Fruit fly (Drosophila melanogaster) whole organism, wandering third instar larva: Measurements from ENCODE around the gene Xe7.

ENCODE experiments used
- Abd-B ChIP-seq: fragments of >200 bp; optimal IDR thresholded peaks from 2 replicates; lab custom pipeline; 2017; ENCODE audit warnings: missing biosample characterization, missing genetic modification characterization
- CG32264 ChIP-seq: fragments of 200-800 bp; sonication (Bioruptor generic); optimal IDR thresholded peaks from 2 replicates; lab custom pipeline; 2016; ENCODE audit warnings: missing biosample characterization, missing genetic modification characterization
- CG9705 ChIP-seq: fragments of 200-800 bp; sonication (Bioruptor generic); optimal IDR thresholded peaks from 2 replicates; lab custom pipeline; 2018; ENCODE audit warnings: missing biosample characterization, mild to moderate bottlenecking, missing genetic modification characterization
- CrebA ChIP-seq: fragments of 200-800 bp; sonication (Bioruptor generic); optimal IDR thresholded peaks from 2 replicates; lab custom pipeline; 2016; ENCODE audit warnings: missing biosample characterization, mild to moderate bottlenecking, missing genetic modification characterization, borderline replicate concordance
- Dfd ChIP-seq: fragments of >200 bp; optimal IDR thresholded peaks from 2 replicates; lab custom pipeline; 2017; ENCODE audit warnings: missing biosample characterization, missing genetic modification characterization
- Dif ChIP-seq: fragments of 200-275, 200-300 bp; sonication (Bioruptor generic); optimal IDR thresholded peaks from 2 replicates; lab custom pipeline; 2018; ENCODE audit warnings: missing biosample characterization, missing genetic modification characterization; ENCODE audit not compliant: partially characterized antibody
- GATAd ChIP-seq: sonication (Bioruptor generic); optimal IDR thresholded peaks from 2 replicates; lab custom pipeline; 2016; ENCODE audit warnings: missing biosample characterization, missing genetic modification characterization
- HLH106 ChIP-seq: fragments of 200-800 bp; optimal IDR thresholded peaks from 3 replicates; lab custom pipeline; 2019; ENCODE audit warnings: missing biosample characterization, mild to moderate bottlenecking, missing genetic modification characterization, moderate library complexity
- Hnf4 ChIP-seq: fragments of 200-800 bp; sonication (Bioruptor generic); optimal IDR thresholded peaks from 2 replicates; lab custom pipeline; 2016; ENCODE audit warnings: missing biosample characterization, mild to moderate bottlenecking, missing genetic modification characterization
- Hr78 ChIP-seq: fragments of >200 bp; optimal IDR thresholded peaks from 2 replicates; lab custom pipeline; 2017; ENCODE audit warnings: missing biosample characterization, missing genetic modification characterization
- Hr83 ChIP-seq: fragments of 200-300 bp; sonication (Bioruptor generic); optimal IDR thresholded peaks from 2 replicates; lab custom pipeline; 2016; ENCODE audit warnings: missing biosample characterization, mild to moderate bottlenecking, missing genetic modification characterization, moderate library complexity; ENCODE audit not compliant: poor library complexity, severe bottlenecking
- Jra ChIP-seq: sonication (Bioruptor generic); optimal IDR thresholded peaks from 2 replicates; lab custom pipeline; 2016; ENCODE audit warnings: missing biosample characterization, missing genetic modification characterization
- Mio ChIP-seq: sonication (Bioruptor generic); optimal IDR thresholded peaks from 2 replicates; lab custom pipeline; 2016; ENCODE audit warnings: missing biosample characterization, missing genetic modification characterization
- Myc ChIP-seq: fragments of >200 bp; optimal IDR thresholded peaks from 2 replicates; lab custom pipeline; 2017
- N ChIP-seq: fragments of >200 bp; optimal IDR thresholded peaks from 2 replicates; lab custom pipeline; 2018; ENCODE audit warnings: missing biosample characterization, missing external identifiers, missing genetic modification characterization
- OdsH ChIP-seq: fragments of 200-800 bp; sonication (Bioruptor generic); optimal IDR thresholded peaks from 2 replicates; lab custom pipeline; 2016; ENCODE audit warnings: missing biosample characterization, mild to moderate bottlenecking, missing genetic modification characterization
- Rel ChIP-seq, 2 experiments: fragments of 200-800 bp; sonication (Bioruptor generic) in 1 of 2; optimal IDR thresholded peaks; 2 replicates in 1 of 2; 3 replicates in 1 of 2; lab custom pipeline; 2016 to 2019; ENCODE audit warnings: mild to moderate bottlenecking in 2 of 2, missing biosample characterization in 2 of 2, missing genetic modification characterization in 2 of 2, moderate library complexity in 1 of 2
- Sp1 ChIP-seq: fragments of 200-800 bp; sonication (Bioruptor generic); optimal IDR thresholded peaks from 3 replicates; lab custom pipeline; 2019; ENCODE audit warnings: missing biosample characterization, mild to moderate bottlenecking, missing genetic modification characterization, moderate library complexity
- Vsx2 ChIP-seq: fragments of 200-300, 225-300 bp; sonication (Bioruptor generic); optimal IDR thresholded peaks from 2 replicates; lab custom pipeline; 2018; ENCODE audit warnings: missing biosample characterization, missing genetic modification characterization; ENCODE audit not compliant: partially characterized antibody
- br ChIP-seq: fragments of 200-800 bp; sonication (Bioruptor generic); optimal IDR thresholded peaks from 2 replicates; lab custom pipeline; 2016; ENCODE audit warnings: missing biosample characterization, missing genetic modification characterization
- brk ChIP-seq: fragments of 200-800 bp; sonication (Bioruptor generic); optimal IDR thresholded peaks from 2 replicates; lab custom pipeline; 2016; ENCODE audit warnings: missing biosample characterization, mild to moderate bottlenecking, missing genetic modification characterization
- dl ChIP-seq, 2 experiments: fragments of 175-275, 200-275 bp in 1 of 2; fragments of 200-275 bp in 1 of 2; sonication (Bioruptor generic); optimal IDR thresholded peaks; lab custom pipeline; 2018; ENCODE audit warnings: mild to moderate bottlenecking in 2 of 2, missing biosample characterization in 2 of 2, missing genetic modification characterization in 2 of 2, moderate library complexity in 2 of 2; ENCODE audit not compliant: partially characterized antibody in 2 of 2, insufficient read depth in 1 of 2
- dmrt93B ChIP-seq: fragments of 200-800 bp; sonication (Bioruptor generic); optimal IDR thresholded peaks from 2 replicates; lab custom pipeline; 2018; ENCODE audit warnings: missing biosample characterization, mild to moderate bottlenecking, missing genetic modification characterization
- dsf ChIP-seq: sonication (Bioruptor generic); optimal IDR thresholded peaks from 2 replicates; lab custom pipeline; 2016; ENCODE audit warnings: missing biosample characterization, missing genetic modification characterization, borderline replicate concordance
- ey ChIP-seq: fragments of 200-800 bp; sonication (Bioruptor generic); optimal IDR thresholded peaks from 2 replicates; lab custom pipeline; 2016; ENCODE audit warnings: missing biosample characterization, missing genetic modification characterization
- foxo ChIP-seq, 2 experiments: fragments of 200-800 bp; sonication (Bioruptor generic); optimal IDR thresholded peaks; 2 replicates in 1 of 2; 3 replicates in 1 of 2; lab custom pipeline; 2016 to 2017; ENCODE audit warnings: missing biosample characterization in 2 of 2, missing genetic modification characterization in 2 of 2
- fru ChIP-seq: fragments of 200-800 bp; sonication (Bioruptor generic); optimal IDR thresholded peaks from 3 replicates; lab custom pipeline; 2016; ENCODE audit warnings: missing biosample characterization, mild to moderate bottlenecking, missing genetic modification characterization
- h ChIP-seq: fragments of 200-800 bp; sonication (Bioruptor generic); optimal IDR thresholded peaks from 3 replicates; lab custom pipeline; 2016; ENCODE audit warnings: missing biosample characterization, mild to moderate bottlenecking, missing genetic modification characterization
- jim ChIP-seq: fragments of 175-275, 200-325 bp; sonication (Bioruptor generic); optimal IDR thresholded peaks from 2 replicates; lab custom pipeline; 2016; ENCODE audit warnings: missing biosample characterization, mild to moderate bottlenecking, missing genetic modification characterization
- lola ChIP-seq: fragments of >200 bp; optimal IDR thresholded peaks from 2 replicates; lab custom pipeline; 2017; ENCODE audit warnings: missing biosample characterization, missing genetic modification characterization
- pan ChIP-seq: fragments of >200 bp; optimal IDR thresholded peaks from 2 replicates; lab custom pipeline; 2017
- psq ChIP-seq: fragments of 200-800 bp; sonication (Bioruptor generic); optimal IDR thresholded peaks from 3 replicates; lab custom pipeline; 2017; ENCODE audit warnings: missing biosample characterization, mild to moderate bottlenecking, missing genetic modification characterization, moderate library complexity
- rgr ChIP-seq: fragments of 200-800 bp; sonication (Bioruptor generic); optimal IDR thresholded peaks from 3 replicates; lab custom pipeline; 2016; ENCODE audit warnings: missing biosample characterization, mild to moderate bottlenecking, missing genetic modification characterization
- sage ChIP-seq: fragments of 200-800 bp; sonication (Bioruptor generic); optimal IDR thresholded peaks from 2 replicates; lab custom pipeline; 2016; ENCODE audit warnings: missing biosample characterization, mild to moderate bottlenecking, missing genetic modification characterization
- sv ChIP-seq: fragments of 200-800 bp; sonication (Bioruptor generic); optimal IDR thresholded peaks from 3 replicates; lab custom pipeline; 2016; ENCODE audit warnings: missing biosample characterization, missing genetic modification characterization
- tai ChIP-seq: sonication (Bioruptor generic); optimal IDR thresholded peaks from 2 replicates; lab custom pipeline; 2016; ENCODE audit warnings: missing biosample characterization, missing genetic modification characterization
- usp ChIP-seq: fragments of >200 bp; optimal IDR thresholded peaks from 2 replicates; lab custom pipeline; 2017; ENCODE audit warnings: missing biosample characterization, missing genetic modification characterization
- woc ChIP-seq: sonication (Bioruptor generic); optimal IDR thresholded peaks from 2 replicates; lab custom pipeline; 2016; ENCODE audit warnings: missing biosample characterization, mild to moderate bottlenecking, missing genetic modification characterization

The Xe7 gene

DNA sequence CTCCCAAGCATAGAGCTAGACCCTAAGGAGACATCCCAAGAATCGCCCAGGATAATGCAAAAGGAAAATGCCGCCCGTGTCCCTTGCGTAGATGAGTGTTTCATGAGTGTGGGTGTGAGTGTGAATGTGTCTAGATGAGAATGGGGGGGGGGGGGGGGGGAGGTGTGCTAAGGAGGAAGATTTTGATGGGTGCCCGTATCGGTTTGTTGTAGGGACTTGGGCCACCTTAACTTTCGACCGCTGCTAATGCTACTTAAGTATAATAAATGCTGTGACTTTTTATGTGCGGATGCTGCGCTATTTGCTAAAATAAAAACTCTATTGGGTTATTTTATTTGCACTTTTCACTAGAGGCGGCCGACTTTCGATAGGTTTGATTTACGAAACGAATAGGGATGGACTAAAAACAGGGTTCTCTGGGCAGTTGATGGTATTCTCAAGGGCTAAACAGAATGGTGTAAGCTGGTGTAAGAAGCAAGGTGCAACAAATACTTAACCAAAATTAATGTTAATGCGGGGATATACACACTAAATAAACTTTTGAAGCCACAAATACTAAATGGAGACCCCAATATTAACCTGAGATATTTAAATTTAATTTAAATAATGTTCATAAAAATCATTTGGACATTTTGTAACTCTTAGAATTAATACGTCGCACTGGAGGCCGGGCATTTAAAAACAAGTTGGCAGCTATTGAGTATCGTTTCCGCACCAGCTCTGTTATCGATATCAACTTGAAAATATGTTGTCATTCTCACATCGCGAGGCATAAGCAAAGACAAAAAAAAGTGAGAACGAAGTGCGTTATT lies at the start of gene Xe7, which contains the start of gene Atg17:
Xe7 (minus strand) TSS at position 407 of the 812 bp plus-strand sequence.
Atg17 (plus strand) TSS at position 786 of the 812 bp plus-strand sequence.
- TF ChIP-seq Vsx2 (GFP tag; lab: Kevin White, UChicago) = no peak
- peak; percentile 86 for TF ChIP-seq OdsH (GFP tag; lab: Kevin White, UChicago)
- no peak for TF ChIP-seq Mio (GFP tag; lab: Kevin White, UChicago)
- TF ChIP-seq pan (lab: Kevin White, UChicago) = no peak
- TF ChIP-seq foxo (GFP tag; optimal IDR thresholded peaks at IDR 0.05; lab: Kevin White, UChicago) = peak; percentile 19 to 94
- TF ChIP-seq CG32264 (GFP tag; lab: Kevin White, UChicago) = peak; percentile 45
- peak; percentile 87 for TF ChIP-seq br (GFP tag; lab: Kevin White, UChicago)
- TF ChIP-seq Hr83 = peak; percentile 31
- no peak for TF ChIP-seq jim (GFP tag; lab: Kevin White, UChicago)
- TF ChIP-seq Hnf4 (GFP tag; lab: Kevin White, UChicago) = peak; percentile 88
- peak; percentile 54 for TF ChIP-seq sage (GFP tag; lab: Kevin White, UChicago)
- TF ChIP-seq dmrt93B (GFP tag; lab: Kevin White, UChicago) = peak; percentile 87
- TF ChIP-seq Abd-B (GFP tag; lab: Kevin White, UChicago) = no peak
- no peak for TF ChIP-seq lola (GFP tag; lab: Kevin White, UChicago)
- peak; percentile 90 for TF ChIP-seq h (GFP tag; lab: Kevin White, UChicago)
- TF ChIP-seq ey = peak; percentile 92
- TF ChIP-seq GATAd (GFP tag; lab: Kevin White, UChicago) = peak; percentile 85
- TF ChIP-seq N (GFP tag; lab: Kevin White, UChicago) = no peak
- peak; percentile 91 for TF ChIP-seq CG9705
- no peak for TF ChIP-seq tai
- peak; percentile 89 for TF ChIP-seq sv (GFP tag; lab: Kevin White, UChicago)
- peak; percentile 88 for TF ChIP-seq Sp1 (GFP tag; lab: Kevin White, UChicago)
- TF ChIP-seq dsf = peak; percentile 85
- no peak for TF ChIP-seq dl (GFP tag; optimal IDR thresholded peaks at IDR 0.05; lab: Kevin White, UChicago; ENCODE audit: insufficient read depth in 1 of 2, partially characterized antibody in 2 of 2)
- peak; percentile 66 for TF ChIP-seq Jra (GFP tag; lab: Kevin White, UChicago)
- peak; percentile 81 for TF ChIP-seq psq (GFP tag; lab: Kevin White, UChicago)
- peak; percentile 77 for TF ChIP-seq brk (GFP tag; lab: Kevin White, UChicago)
- no peak for TF ChIP-seq Hr78 (GFP tag; lab: Kevin White, UChicago)
- no peak for TF ChIP-seq Dif
- peak; percentile 89 for TF ChIP-seq fru (GFP tag; lab: Kevin White, UChicago)
- peak; percentile 68 for TF ChIP-seq woc (GFP tag; lab: Kevin White, UChicago)
- TF ChIP-seq Myc (lab: Kevin White, UChicago) = peak; percentile 9
- TF ChIP-seq rgr (GFP tag; lab: Kevin White, UChicago) = peak; percentile 91
- TF ChIP-seq CrebA (GFP tag; lab: Kevin White, UChicago) = no peak
- TF ChIP-seq HLH106 (tag; lab: Kevin White, UChicago) = peak; percentile 95
- no peak for TF ChIP-seq usp (GFP tag; lab: Kevin White, UChicago)
- peak; percentile 18 for TF ChIP-seq Dfd (GFP tag; lab: Kevin White, UChicago)
- TF ChIP-seq Rel (GFP tag; optimal IDR thresholded peaks at IDR 0.05; lab: Kevin White, UChicago) = no peak
- TF ChIP-seq Rel (tag; optimal IDR thresholded peaks at IDR 0.05; lab: Kevin White, UChicago) = peak; percentile 61
- TF ChIP-seq, all 38 proteins: peak for 25

DNA sequence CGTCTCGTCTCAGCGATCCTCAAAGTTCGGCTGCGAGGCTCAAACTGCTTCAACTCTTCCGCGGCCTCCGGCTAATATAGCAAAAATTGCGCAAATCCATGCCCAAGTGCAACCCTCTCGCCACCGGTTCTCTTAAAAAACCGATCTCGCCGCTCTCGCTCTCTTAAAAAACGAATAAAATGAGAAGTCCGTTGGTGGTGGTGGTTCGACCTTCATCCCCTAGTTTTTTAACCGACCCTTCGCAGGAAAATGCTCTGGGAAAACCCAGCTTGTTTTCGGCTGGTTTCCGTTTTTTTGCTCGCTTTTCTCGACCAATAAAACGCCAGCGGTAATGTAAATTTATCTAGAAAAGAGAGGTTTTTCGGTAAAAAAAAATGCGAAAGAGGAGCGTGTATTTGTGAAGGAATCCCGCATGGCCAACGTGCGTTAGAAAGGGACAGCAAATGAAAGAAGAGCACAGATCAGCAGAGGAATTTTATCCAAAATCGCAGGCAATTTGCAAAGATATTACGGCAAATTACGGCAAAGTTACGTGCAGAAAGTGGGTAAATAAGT lies 47.7 kb upstream of the Xe7 start, which contains the start of gene cas:
cas (minus strand) TSS at position 51 of the 555 bp plus-strand sequence.
- TF ChIP-seq pan (lab: Kevin White, UChicago) = no peak
- TF ChIP-seq tai = no peak
- TF ChIP-seq CrebA (GFP tag; lab: Kevin White, UChicago) = no peak
- no peak for TF ChIP-seq dmrt93B (GFP tag; lab: Kevin White, UChicago)
- no peak for TF ChIP-seq h (GFP tag; lab: Kevin White, UChicago)
- TF ChIP-seq Hnf4 (GFP tag; lab: Kevin White, UChicago) = no peak
- no peak for TF ChIP-seq usp (GFP tag; lab: Kevin White, UChicago)
- no peak for TF ChIP-seq Hr78 (GFP tag; lab: Kevin White, UChicago)
- no peak for TF ChIP-seq HLH106 (tag; lab: Kevin White, UChicago)
- no peak for TF ChIP-seq ey
- TF ChIP-seq Sp1 (GFP tag; lab: Kevin White, UChicago) = no peak
- TF ChIP-seq Abd-B (GFP tag; lab: Kevin White, UChicago) = no peak
- no peak for TF ChIP-seq CG9705
- TF ChIP-seq br (GFP tag; lab: Kevin White, UChicago) = no peak
- TF ChIP-seq lola (GFP tag; lab: Kevin White, UChicago) = no peak
- TF ChIP-seq dsf = no peak
